Worm (Caenorhabditis elegans): Measurements from ENCODE around the gene Y51H7C.7.

- TF ChIP-seq ceh-28 (tag; optimal IDR thresholded peaks at IDR 0.05) (no peak), nhr-11 (tag; optimal IDR thresholded peaks at IDR 0.05) (no peak), unc-39 (tag; optimal IDR thresholded peaks at IDR 0.05) (no peak), nhr-23 (tag; optimal IDR thresholded peaks at IDR 0.05) (no peak), ztf-11 (tag; optimal IDR thresholded peaks at IDR 0.05) (no peak), zag-1 (tag; optimal IDR thresholded peaks at IDR 0.05) (no peak), aly-2 (tag; optimal IDR thresholded peaks at IDR 0.05) (no peak), ama-1 (optimal IDR thresholded peaks at IDR 0.05) (no peak)
Measured at ce11 chrII:1436715-1437114, 34.3 kb downstream of the Y51H7C.7 start.

Measured in whole organism, L3 larva.